Worm (Caenorhabditis elegans): Measurements from ENCODE around the gene manf-1.

- TF ChIP-seq lin-11 (tag; optimal IDR thresholded peaks at IDR 0.05) (no peak), unc-62 (GFP tag; optimal IDR thresholded peaks at IDR 0.05) (no peak), skn-1 (tag; optimal IDR thresholded peaks at IDR 0.05) (no peak), egl-27 (tag; optimal IDR thresholded peaks at IDR 0.05) (no peak), nhr-25 (tag; optimal IDR thresholded peaks at IDR 0.05) (peak; percentile 35)
These were observed 37.7 kb downstream of the manf-1 start, which contains the start of the genes nprt-1 and dib-1 for ce11 chrIV:2890401-2890952.

All from whole organism, L2 larva.